Fruit fly (Drosophila melanogaster) whole organism, embryonic: ENCODE measurements around the gene CG6961.

Source experiments
- ATbp ChIP-seq: fragments of 200-800 bp; sonication (Bioruptor generic); optimal IDR thresholded peaks from 2 replicates; lab custom pipeline; 2017; ENCODE audit warnings: missing biosample characterization, mild to moderate bottlenecking, missing genetic modification characterization, missing genetic modification reagents
- Awh ChIP-seq: fragments of 200-800 bp; sonication (Bioruptor generic); IDR thresholded peaks from 2 replicates; pipeline ENCODE4, ENCODE4 v1.3.6; 2022; ENCODE audit warnings: missing biosample characterization, missing genetic modification characterization
- CG10267 ChIP-seq: fragments of 200-800 bp; sonication (Bioruptor generic); optimal IDR thresholded peaks from 2 replicates; lab custom pipeline; 2018; ENCODE audit warnings: missing biosample characterization, mild to moderate bottlenecking, missing genetic modification characterization, moderate library complexity
- CG11504 ChIP-seq: fragments of 200-800 bp; sonication (Bioruptor generic); optimal IDR thresholded peaks from 3 replicates; lab custom pipeline; 2019; ENCODE audit warnings: missing biosample characterization, mild to moderate bottlenecking, missing genetic modification characterization, moderate library complexity
- CG12104 ChIP-seq: fragments of 200-800 bp; sonication (Bioruptor generic); optimal IDR thresholded peaks from 3 replicates; lab custom pipeline; 2016; ENCODE audit warnings: missing biosample characterization, missing genetic modification characterization
- CG12769 ChIP-seq: fragments of 200-800 bp; sonication (Bioruptor generic); optimal IDR thresholded peaks from 2 replicates; lab custom pipeline; 2019; ENCODE audit warnings: missing biosample characterization, mild to moderate bottlenecking, missing genetic modification characterization, moderate library complexity
- CG14014 ChIP-seq: fragments of 200-800 bp; sonication (Bioruptor generic); IDR thresholded peaks from 2 replicates; pipeline ENCODE4 v1.3.6; 2022; ENCODE audit warnings: missing biosample characterization, missing genetic modification characterization
- CG14050 ChIP-seq: fragments of 200-800 bp; sonication (Bioruptor generic); IDR thresholded peaks from 3 replicates; pipeline ENCODE4 v1.3.6; 2022; ENCODE audit warnings: missing biosample characterization, missing genetic modification characterization
- CG14441 ChIP-seq: fragments of 200-800 bp; sonication (Bioruptor generic); IDR thresholded peaks from 2 replicates; pipeline ENCODE4 v1.3.6; 2022; ENCODE audit warnings: missing biosample characterization, missing genetic modification characterization
- CG15269 ChIP-seq: fragments of 200-800 bp; sonication (Bioruptor generic); optimal IDR thresholded peaks from 2 replicates; lab custom pipeline; 2018; ENCODE audit warnings: missing biosample characterization, mild to moderate bottlenecking, missing genetic modification characterization, moderate library complexity
- CG15601 ChIP-seq: fragments of 200-800 bp; sonication (Bioruptor generic); optimal IDR thresholded peaks from 3 replicates; lab custom pipeline; 2019; ENCODE audit warnings: missing biosample characterization, mild to moderate bottlenecking, missing genetic modification characterization, moderate library complexity
- CG18764 ChIP-seq: fragments of 200-800 bp; sonication (Bioruptor generic); optimal IDR thresholded peaks from 3 replicates; lab custom pipeline; 2016; ENCODE audit warnings: missing biosample characterization, missing genetic modification characterization
- CG2678 ChIP-seq: fragments of 200-800 bp; sonication (Bioruptor generic); optimal IDR thresholded peaks from 3 replicates; lab custom pipeline; 2019; ENCODE audit warnings: missing biosample characterization, mild to moderate bottlenecking, missing genetic modification characterization, moderate library complexity
- CG30403 ChIP-seq: fragments of 200-800 bp; sonication (Bioruptor generic); optimal IDR thresholded peaks from 3 replicates; lab custom pipeline; 2016; ENCODE audit warnings: missing biosample characterization, missing genetic modification characterization
- CG3163 ChIP-seq: fragments of 200-800 bp; sonication (Bioruptor generic); optimal IDR thresholded peaks from 3 replicates; lab custom pipeline; 2016; ENCODE audit warnings: missing biosample characterization, missing genetic modification characterization
- CG33213 ChIP-seq: fragments of 200-800 bp; sonication (Bioruptor generic); optimal IDR thresholded peaks from 3 replicates; lab custom pipeline; 2016; ENCODE audit warnings: missing biosample characterization, missing genetic modification characterization
- CG33557 ChIP-seq: fragments of 200-800 bp; sonication (Bioruptor generic); optimal IDR thresholded peaks from 2 replicates; lab custom pipeline; 2019; ENCODE audit warnings: missing biosample characterization, mild to moderate bottlenecking, missing genetic modification characterization, moderate library complexity
- CG5953 ChIP-seq: fragments of 200-800 bp; sonication (Bioruptor generic); IDR thresholded peaks from 2 replicates; pipeline ENCODE4 v1.3.6; 2022; ENCODE audit warnings: missing biosample characterization, missing genetic modification characterization
- CG6854 ChIP-seq: fragments of 200-800 bp; sonication (Bioruptor generic); optimal IDR thresholded peaks from 3 replicates; lab custom pipeline; 2017; ENCODE audit warnings: missing biosample characterization, mild to moderate bottlenecking, missing genetic modification characterization
- CG8089 ChIP-seq: fragments of 200-800 bp; sonication (Bioruptor generic); optimal IDR thresholded peaks from 3 replicates; lab custom pipeline; 2016; ENCODE audit warnings: missing biosample characterization, missing genetic modification characterization
- CG8290 ChIP-seq, 3 experiments: fragments of 200-800 bp; sonication (Bioruptor generic); optimal IDR thresholded peaks; 2 replicates each; lab custom pipeline; 2016 to 2019; ENCODE audit warnings: missing biosample characterization in 3 of 3, missing genetic modification characterization in 3 of 3, mild to moderate bottlenecking in 2 of 3, moderate library complexity in 1 of 3
- CG9932 ChIP-seq: fragments of 200-800 bp; sonication (Bioruptor generic); IDR thresholded peaks from 2 replicates; pipeline ENCODE4 v1.3.6; 2022; ENCODE audit warnings: missing biosample characterization, missing genetic modification characterization
- Dad ChIP-seq: fragments of 200-800 bp; sonication (Bioruptor generic); optimal IDR thresholded peaks from 3 replicates; lab custom pipeline; 2016; ENCODE audit warnings: missing biosample characterization, missing genetic modification characterization
- Dip2 ChIP-seq: fragments of 200-800 bp; sonication (Bioruptor generic); IDR thresholded peaks from 2 replicates; pipeline ENCODE4 v1.3.6; 2022; ENCODE audit warnings: missing biosample characterization, missing genetic modification characterization
- Dp ChIP-seq: fragments of 200-800 bp; sonication (Bioruptor generic); optimal IDR thresholded peaks from 2 replicates; lab custom pipeline; 2018; ENCODE audit warnings: missing biosample characterization, mild to moderate bottlenecking, missing genetic modification characterization, moderate library complexity
- Drgx ChIP-seq: fragments of 200-800 bp; sonication (Bioruptor generic); IDR thresholded peaks from 2 replicates; pipeline ENCODE4 v1.3.6; 2022; ENCODE audit warnings: missing biosample characterization, missing genetic modification characterization
- ERR ChIP-seq: fragments of 200-800 bp; sonication (Bioruptor generic); optimal IDR thresholded peaks from 2 replicates; lab custom pipeline; 2016; ENCODE audit warnings: missing biosample characterization, missing genetic modification characterization
- NfI ChIP-seq: fragments of 200-800 bp; sonication (Bioruptor generic); optimal IDR thresholded peaks from 3 replicates; lab custom pipeline; 2018; ENCODE audit warnings: missing biosample characterization, mild to moderate bottlenecking, missing genetic modification characterization, moderate library complexity
- Ptx1 ChIP-seq: fragments of 200-800 bp; sonication (Bioruptor generic); IDR thresholded peaks from 2 replicates; pipeline ENCODE4 v1.3.6; 2022; ENCODE audit warnings: missing biosample characterization, missing genetic modification characterization
- Rx ChIP-seq: fragments of 200-800 bp; sonication (Bioruptor generic); IDR thresholded peaks from 2 replicates; pipeline ENCODE4 v1.3.6; 2022; ENCODE audit warnings: missing biosample characterization, missing genetic modification characterization
- Stat92E ChIP-seq, 3 experiments: fragments of >200 bp in 2 of 3; fragments of 200-800 bp in 1 of 3; sonication (Bioruptor generic) in 1 of 3; optimal IDR thresholded peaks; 2 replicates each; lab custom pipeline; 2017 to 2019; ENCODE audit warnings: missing biosample characterization in 3 of 3, missing genetic modification characterization in 3 of 3, mild to moderate bottlenecking in 1 of 3, moderate library complexity in 1 of 3
- TFAM ChIP-seq: fragments of 200-800 bp; sonication (Bioruptor generic); optimal IDR thresholded peaks from 2 replicates; lab custom pipeline; 2017; ENCODE audit warnings: missing biosample characterization, missing genetic modification characterization, inconsistent platforms
- Xrp1 ChIP-seq: fragments of 200-800 bp; sonication (Bioruptor generic); IDR thresholded peaks from 2 replicates; pipeline ENCODE4 v1.3.6; 2022; ENCODE audit warnings: missing biosample characterization, missing genetic modification characterization
- amos ChIP-seq: fragments of 200-800 bp; sonication (Bioruptor generic); IDR thresholded peaks from 2 replicates; pipeline ENCODE4 v1.3.6; 2022; ENCODE audit warnings: missing biosample characterization, missing genetic modification characterization; ENCODE audit not compliant: partially characterized antibody
- bcd ChIP-seq: fragments of 200-800 bp; sonication (Bioruptor generic); optimal IDR thresholded peaks from 2 replicates; lab custom pipeline; 2017; ENCODE audit warnings: missing biosample characterization, mild to moderate bottlenecking, missing genetic modification characterization
- cad ChIP-seq: fragments of >200 bp; optimal IDR thresholded peaks from 2 replicates; lab custom pipeline; 2017; ENCODE audit warnings: missing biosample characterization, missing genetic modification characterization
- ewg ChIP-seq: fragments of 200-800 bp; sonication (Bioruptor generic); optimal IDR thresholded peaks from 3 replicates; lab custom pipeline; 2017; ENCODE audit warnings: mild to moderate bottlenecking, missing biosample characterization, missing genetic modification reagents, missing genetic modification characterization
- fd3F ChIP-seq: fragments of 200-800 bp; sonication (Bioruptor generic); optimal IDR thresholded peaks from 2 replicates; lab custom pipeline; 2018; ENCODE audit warnings: missing biosample characterization, mild to moderate bottlenecking, missing genetic modification characterization, moderate library complexity
- fd96Cb ChIP-seq: fragments of 200-800 bp; sonication (Bioruptor generic); optimal IDR thresholded peaks from 2 replicates; lab custom pipeline; 2018; ENCODE audit warnings: missing biosample characterization, mild to moderate bottlenecking, missing genetic modification characterization, moderate library complexity
- jigr1 ChIP-seq: fragments of 200-800 bp; sonication (Bioruptor generic); IDR thresholded peaks from 3 replicates; pipeline ENCODE4 v1.3.6; 2022; ENCODE audit warnings: missing biosample characterization, missing genetic modification characterization
- jing ChIP-seq: fragments of 200-800 bp; sonication (Bioruptor generic); optimal IDR thresholded peaks from 2 replicates; lab custom pipeline; 2018; ENCODE audit warnings: missing biosample characterization, mild to moderate bottlenecking, missing genetic modification characterization
- lilli ChIP-seq: fragments of 200-800 bp; sonication (Bioruptor generic); optimal IDR thresholded peaks from 3 replicates; lab custom pipeline; 2016; ENCODE audit warnings: missing biosample characterization, missing genetic modification characterization
- onecut ChIP-seq: fragments of 200-800 bp; sonication (Bioruptor generic); IDR thresholded peaks from 2 replicates; pipeline ENCODE4 v1.3.6; 2022; ENCODE audit warnings: missing biosample characterization, missing genetic modification characterization
- pita ChIP-seq: fragments of 200-800 bp; sonication (Bioruptor generic); optimal IDR thresholded peaks from 2 replicates; lab custom pipeline; 2017; ENCODE audit warnings: missing biosample characterization, mild to moderate bottlenecking, missing genetic modification characterization
- ranshi ChIP-seq: fragments of 200-800 bp; sonication (Bioruptor generic); IDR thresholded peaks from 2 replicates; pipeline ENCODE4 v1.3.6; 2022; ENCODE audit warnings: missing biosample characterization, missing genetic modification characterization
- row ChIP-seq: fragments of 200-800 bp; sonication (Bioruptor generic); IDR thresholded peaks from 3 replicates; pipeline ENCODE4 v1.3.6; 2022; ENCODE audit warnings: missing biosample characterization, missing genetic modification characterization
- sens ChIP-seq: fragments of 200-800 bp; sonication (Bioruptor generic); peaks from one replicate; lab custom pipeline; 2016; ENCODE audit warnings: missing biosample characterization, missing genetic modification characterization
- trh ChIP-seq: fragments of 200-800 bp; sonication (Bioruptor generic); optimal IDR thresholded peaks from 2 replicates; lab custom pipeline; 2016; ENCODE audit warnings: missing biosample characterization, missing genetic modification characterization
- vvl ChIP-seq: fragments of 200-800 bp; sonication (Bioruptor generic); IDR thresholded peaks from 2 replicates; pipeline ENCODE4 v1.3.6; 2022; ENCODE audit warnings: missing biosample characterization, missing genetic modification characterization
- zf30C ChIP-seq: fragments of 200-800 bp; sonication (Bioruptor generic); optimal IDR thresholded peaks from 3 replicates; lab custom pipeline; 2018; ENCODE audit warnings: missing biosample characterization, mild to moderate bottlenecking, missing genetic modification characterization

The CG6961 gene

DNA sequence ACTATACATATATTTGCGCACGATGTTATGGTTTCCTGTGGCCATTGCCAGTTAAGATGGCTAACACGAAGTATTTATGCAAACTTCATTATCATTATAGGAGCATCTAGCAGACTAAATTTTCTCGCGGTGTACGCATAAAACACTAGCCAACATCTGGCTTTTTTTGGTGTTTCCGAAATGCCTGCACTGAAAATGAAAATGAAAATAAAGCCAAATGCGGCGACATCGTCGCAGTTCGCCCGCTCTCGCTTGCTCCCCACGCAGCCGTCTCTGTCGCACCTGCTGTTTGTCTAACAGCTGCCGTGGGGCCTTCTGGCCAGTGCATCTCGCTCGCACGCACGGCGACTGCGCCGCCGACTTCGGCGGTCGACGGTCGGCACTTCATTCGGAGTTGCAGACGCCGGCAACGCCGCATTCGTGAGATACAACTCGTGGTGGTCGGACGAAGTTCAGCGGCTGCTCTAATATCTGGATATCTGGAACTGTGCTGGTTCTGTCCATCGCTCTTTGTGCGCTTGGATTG is 13.1 kb downstream of the CG6961 start, which contains the start of gene CG6891 (continued):
- TF ChIP-seq CG8290 (GFP tag; optimal IDR thresholded peaks at IDR 0.05; lab: Kevin White, UChicago) (peak; percentile 58), CG8290 (tag; optimal IDR thresholded peaks at IDR 0.05; lab: Kevin White, UChicago) (peak in 1 of 2 experiments; percentile 54), Awh (GFP tag; lab: Robert Waterston, UW) (no peak), CG2678 (tag; lab: Kevin White, UChicago) (no peak), CG18764 (no peak), CG10267 (tag; lab: Kevin White, UChicago) (no peak), cad (GFP tag; lab: Kevin White, UChicago) (no peak), Dip2 (GFP tag; lab: Robert Waterston, UW) (no peak), ERR (GFP tag; lab: Kevin White, UChicago) (no peak), TFAM (no peak), CG14014 (0 out of 2 replicates have a peak, but pooled peaks have one; percentile 13), ranshi (0 out of 2 replicates have a peak, but pooled peaks have one; percentile 19), lilli (no peak), jing (peak; percentile 5), row (peak; percentile 86), CG33557 (GFP tag; lab: Kevin White, UChicago) (peak; percentile 76), CG14050 (GFP tag; lab: Robert Waterston, UW) (no peak), CG30403 (GFP tag; lab: Kevin White, UChicago) (peak; percentile 43), CG3163 (no peak), CG6854 (GFP tag; lab: Kevin White, UChicago) (peak; percentile 21), Drgx (GFP tag; lab: Robert Waterston, UW) (peak; percentile 44; the same call in 1 of the 2 replicates), Ptx1 (GFP tag; lab: Robert Waterston, UW) (0 out of 2 replicates have a peak, but pooled peaks have one; percentile 9), onecut (0 out of 2 replicates have a peak, but pooled peaks have one; percentile 27), Stat92E (GFP tag; optimal IDR thresholded peaks at IDR 0.05; lab: Kevin White, UChicago) (peak in 1 of 3 experiments; percentile 1), jigr1 (GFP tag; lab: Robert Waterston, UW) (no peak), pita (GFP tag; lab: Kevin White, UChicago) (no peak), trh (GFP tag; lab: Kevin White, UChicago) (no peak), zf30C (GFP tag; lab: Kevin White, UChicago) (peak; percentile 76), CG12104 (GFP tag; lab: Kevin White, UChicago) (no peak), CG33213 (GFP tag; lab: Kevin White, UChicago) (no peak), sens (GFP tag; lab: Kevin White, UChicago) (peak; percentile 80), bcd (GFP tag; lab: Kevin White, UChicago) (no peak), Rx (GFP tag; lab: Robert Waterston, UW) (no peak), CG15601 (tag; lab: Kevin White, UChicago) (peak; percentile 33), amos (GFP tag; lab: Robert Waterston, UW) (0 out of 2 replicates have a peak, but pooled peaks have one; percentile 25), vvl (0 out of 2 replicates have a peak, but pooled peaks have one; percentile 39), Dad (no peak), NfI (peak; percentile 15), CG14441 (peak; percentile 35; the same call in 1 of the 2 replicates), CG12769 (tag; lab: Kevin White, UChicago) (peak; percentile 26), CG11504 (tag; lab: Kevin White, UChicago) (peak; percentile 89), ATbp (GFP tag; lab: Kevin White, UChicago) (peak; percentile 7), CG9932 (no peak), Xrp1 (GFP tag; lab: Robert Waterston, UW) (peak; percentile 41; the same call in 1 of the 2 replicates), CG15269 (tag; lab: Kevin White, UChicago) (peak; percentile 23), CG5953 (GFP tag; lab: Robert Waterston, UW) (peak; percentile 48; the same call in 1 of the 2 replicates), fd96Cb (tag; lab: Kevin White, UChicago) (peak; percentile 2), Dp (GFP tag; lab: Kevin White, UChicago) (no peak), ewg (GFP tag; lab: Kevin White, UChicago) (peak; percentile 25), fd3F (GFP tag; lab: Kevin White, UChicago) (no peak), CG8089 (GFP tag; lab: Kevin White, UChicago) (peak; percentile 20)
